Worm (Caenorhabditis elegans) whole organism, early embryonic: ENCODE measurements around the gene cest-2.2.

Source experiments
- F13C5.2 ChIP-seq: sonication (generic microtip); optimal IDR thresholded peaks from 2 replicates; lab custom pipeline; 2017; ENCODE audit warnings: mild to moderate bottlenecking, missing genetic modification characterization, inconsistent platforms, missing compliant biosample characterization
- aly-1 ChIP-seq: sonication (generic microtip); optimal IDR thresholded peaks from 2 replicates; lab custom pipeline; 2016; ENCODE audit warnings: missing genetic modification characterization, missing compliant biosample characterization
- ama-1 ChIP-seq: fragments of 150-350 bp; optimal IDR thresholded peaks from 2 replicates; lab custom pipeline; 2014
- ets-7 ChIP-seq: sonication (generic microtip); optimal IDR thresholded peaks from 2 replicates; lab custom pipeline; 2016; ENCODE audit warnings: missing genotype, missing genetic modification characterization, missing compliant biosample characterization
- flt-1 ChIP-seq: fragments of 200-800 bp; sonication (Bioruptor generic); IDR thresholded peaks from 2 replicates; pipeline ENCODE4 v1.3.6; 2022; ENCODE audit warnings: missing genetic modification characterization, missing compliant biosample characterization
- hmg-4 ChIP-seq: fragments of 200-800 bp; sonication (Bioruptor generic); optimal IDR thresholded peaks from 2 replicates; lab custom pipeline; 2018; ENCODE audit warnings: mild to moderate bottlenecking, missing genetic modification characterization, missing compliant biosample characterization
- pes-1 ChIP-seq: fragments of 200-800 bp; sonication (Bioruptor generic); IDR thresholded peaks from 2 replicates; pipeline ENCODE4 v1.3.6; 2022; ENCODE audit warnings: missing genetic modification reagents, missing genetic modification characterization, missing compliant biosample characterization
- tbx-11 ChIP-seq: fragments of 200-800 bp; sonication (Bioruptor generic); IDR thresholded peaks from 2 replicates; pipeline ENCODE4 v1.3.6; 2022; ENCODE audit warnings: missing genetic modification characterization, missing compliant biosample characterization
- tbx-37 ChIP-seq: fragments of 200-800 bp; sonication (Bioruptor generic); conservative IDR thresholded peaks from 2 replicates; pipeline ENCODE4 v1.3.6; 2022; ENCODE audit warnings: missing genetic modification reagents, missing genetic modification characterization, missing compliant biosample characterization

DNA sequence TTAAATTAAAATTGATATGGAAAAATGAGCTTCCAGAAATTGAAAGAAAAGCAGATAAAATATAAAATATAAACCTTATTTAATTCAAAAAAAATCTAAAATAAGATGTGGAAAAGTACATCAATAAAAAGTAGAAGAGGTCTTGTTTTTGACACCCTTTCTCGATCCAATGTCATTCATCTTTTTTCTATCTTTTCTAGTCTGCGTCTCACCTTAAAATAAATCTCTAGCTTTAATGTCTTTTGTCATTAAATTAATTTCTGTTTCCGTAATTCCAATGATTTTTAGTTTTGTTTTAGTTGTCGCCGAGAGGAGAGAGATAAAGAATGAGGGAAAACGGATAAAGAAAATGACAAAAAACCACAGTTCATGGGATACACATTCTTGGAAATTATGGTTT lies 26.0 kb downstream of the cest-2.2 start:
- TF ChIP-seq flt-1 (GFP tag; lab: Robert Waterston, UW) (no peak), tbx-11 (no peak), pes-1 (no peak), aly-1 (tag; lab: Kevin White, UChicago) (no peak), ama-1 (lab: Kevin White, UChicago) (no peak), hmg-4 (no peak), F13C5.2 (tag; lab: Kevin White, UChicago) (no peak), tbx-37 (GFP tag; lab: Robert Waterston, UW) (no peak), ets-7 (no peak)
